Worm (Caenorhabditis elegans): ENCODE results near the gene lit-1.

Gene lit-1

ce11 chrIII:13701691-13702090 is at the start of gene lit-1:
lit-1 (plus strand) TSS chrIII:13701991.
- TF ChIP-seq nfya-1 (tag; optimal IDR thresholded peaks at IDR 0.05) = no peak

ce11 chrIII:13652010-13652409 is 49.8 kb upstream of the lit-1 start:
- TF ChIP-seq C38D4.7 (GFP tag; optimal IDR thresholded peaks at IDR 0.05) (no peak), sdc-2 (tag; optimal IDR thresholded peaks at IDR 0.05) (no peak), fkh-6 (tag; optimal IDR thresholded peaks at IDR 0.05) (no peak), zip-5 (tag; optimal IDR thresholded peaks at IDR 0.05) (no peak), pha-2 (tag; optimal IDR thresholded peaks at IDR 0.05) (no peak), odd-2 (tag; optimal IDR thresholded peaks at IDR 0.05) (no peak), nhr-11 (tag; optimal IDR thresholded peaks at IDR 0.05) (no peak), unc-86 (tag; optimal IDR thresholded peaks at IDR 0.05) (no peak), ceh-22 (tag; optimal IDR thresholded peaks at IDR 0.05) (no peak), ceh-19 (GFP tag; optimal IDR thresholded peaks at IDR 0.05) (no peak), F13H6.1 (tag; optimal IDR thresholded peaks at IDR 0.05) (no peak), C08G9.2 (tag; optimal IDR thresholded peaks at IDR 0.05) (no peak), ahr-1 (tag; optimal IDR thresholded peaks at IDR 0.05) (no peak), pat-9 (tag; optimal IDR thresholded peaks at IDR 0.05) (no peak), dve-1 (tag; optimal IDR thresholded peaks at IDR 0.05) (no peak), elt-4 (tag; optimal IDR thresholded peaks at IDR 0.05) (no peak), K09A11.1 (tag; optimal IDR thresholded peaks at IDR 0.05; ENCODE audit: insufficient read depth) (no peak), eyg-1 (tag; optimal IDR thresholded peaks at IDR 0.05) (no peak), hlh-30 (tag; optimal IDR thresholded peaks at IDR 0.05; ENCODE audit: insufficient read depth) (no peak)

- TF ChIP-seq pat-9 (tag; optimal IDR thresholded peaks at IDR 0.05) (no peak), sox-4 (tag; optimal IDR thresholded peaks at IDR 0.05) (no peak), hlh-6 (tag; optimal IDR thresholded peaks at IDR 0.05) (no peak), C08G9.2 (tag; optimal IDR thresholded peaks at IDR 0.05) (no peak), tbx-7 (tag; optimal IDR thresholded peaks at IDR 0.05) (no peak), pag-3 (tag; optimal IDR thresholded peaks at IDR 0.05; ENCODE audit: borderline replicate concordance) (no peak), ceh-34 (tag; optimal IDR thresholded peaks at IDR 0.05) (no peak)
Observed at ce11 chrIII:13652708-13653107, 49.1 kb upstream of the lit-1 start.

- TF ChIP-seq elt-2 (tag; optimal IDR thresholded peaks at IDR 0.05) (no peak), ref-2 (tag; optimal IDR thresholded peaks at IDR 0.05) (peak; percentile 5)
Observed at ce11 chrIII:13654950-13655349, 46.8 kb upstream of the lit-1 start.

ce11 chrIII:13656680-13657079 is 45.1 kb upstream of the lit-1 start:
- TF ChIP-seq pax-1 (tag; optimal IDR thresholded peaks at IDR 0.05) = no peak
- TF ChIP-seq hlh-15 (tag; optimal IDR thresholded peaks at IDR 0.05) = no peak
- TF ChIP-seq odd-2 (tag; optimal IDR thresholded peaks at IDR 0.05) = no peak
- no peak for TF ChIP-seq unc-55 (GFP tag; optimal IDR thresholded peaks at IDR 0.05)
- TF ChIP-seq elt-2 (tag; optimal IDR thresholded peaks at IDR 0.05) = no peak
- no peak for TF ChIP-seq ceh-31 (tag; optimal IDR thresholded peaks at IDR 0.05)
- no peak for TF ChIP-seq ets-4 (tag; optimal IDR thresholded peaks at IDR 0.05)
- no peak for TF ChIP-seq unc-3 (GFP tag; conservative IDR thresholded peaks at IDR 0.05)
- no peak for TF ChIP-seq unc-3 (tag; optimal IDR thresholded peaks at IDR 0.05)
- TF ChIP-seq pqm-1 (tag; optimal IDR thresholded peaks at IDR 0.05) = no peak
- TF ChIP-seq nhr-232 (tag; optimal IDR thresholded peaks at IDR 0.05) = no peak
- no peak for TF ChIP-seq ceh-24 (tag; optimal IDR thresholded peaks at IDR 0.05)
